Worm (Caenorhabditis elegans) whole organism, mixed stage, embryonic: Measurements from ENCODE around the gene dos-3.

Experiments used
- M03D4.4 ChIP-seq: sonication (generic microtip); optimal IDR thresholded peaks from 2 replicates; lab custom pipeline; 2017; ENCODE audit warnings: mild to moderate bottlenecking, missing genetic modification characterization, missing compliant biosample characterization
- bed-3 ChIP-seq: fragments of 200-800 bp; sonication (Bioruptor generic); optimal IDR thresholded peaks from 3 replicates; lab custom pipeline; 2018; ENCODE audit warnings: mild to moderate bottlenecking, missing genetic modification characterization, moderate library complexity, missing compliant biosample characterization
- blmp-1 ChIP-seq: fragments of 150-350 bp; optimal IDR thresholded peaks from 2 replicates; lab custom pipeline; 2014; ENCODE audit warnings: missing biosample characterization, missing genetic modification characterization
- ceh-39 ChIP-seq: fragments of 150-350 bp; optimal IDR thresholded peaks from 2 replicates; lab custom pipeline; 2014; ENCODE audit warnings: missing biosample characterization, missing genetic modification characterization
- ceh-43 ChIP-seq: fragments of 200-800 bp; sonication (Bioruptor generic); optimal IDR thresholded peaks from 2 replicates; lab custom pipeline; 2018; ENCODE audit warnings: mild to moderate bottlenecking, missing genetic modification characterization, moderate library complexity, missing compliant biosample characterization
- ceh-83 ChIP-seq: fragments of 200-800 bp; sonication (Bioruptor generic); optimal IDR thresholded peaks from 2 replicates; lab custom pipeline; 2018; ENCODE audit warnings: mild to moderate bottlenecking, missing genetic modification characterization, missing compliant biosample characterization
- ces-1 ChIP-seq: fragments of 150-350 bp; optimal IDR thresholded peaks from 2 replicates; lab custom pipeline; 2014; ENCODE audit warnings: missing biosample characterization, missing genetic modification reagents, missing genetic modification characterization
- cnd-1 ChIP-seq: fragments of 200-800 bp; sonication (Bioruptor generic); optimal IDR thresholded peaks from 2 replicates; lab custom pipeline; 2018; ENCODE audit warnings: mild to moderate bottlenecking, missing genetic modification characterization, missing compliant biosample characterization
- elt-1 ChIP-seq: sonication (generic microtip); optimal IDR thresholded peaks from 2 replicates; lab custom pipeline; 2017; ENCODE audit warnings: missing genetic modification characterization, mild to moderate bottlenecking, missing compliant biosample characterization, antibody characterized with exemption, moderate library complexity, borderline replicate concordance; ENCODE audit not compliant: insufficient read depth
- elt-3 ChIP-seq: fragments of 150-350 bp; optimal IDR thresholded peaks from 2 replicates; lab custom pipeline; 2014; ENCODE audit warnings: missing biosample characterization, missing genetic modification characterization
- ham-2 ChIP-seq: fragments of 200-800 bp; sonication (Bioruptor generic); optimal IDR thresholded peaks from 2 replicates; lab custom pipeline; 2018; ENCODE audit warnings: mild to moderate bottlenecking, missing genetic modification characterization, missing compliant biosample characterization
- lin-13 ChIP-seq: fragments of 150-350 bp; optimal IDR thresholded peaks from 2 replicates; lab custom pipeline; 2014; ENCODE audit warnings: missing biosample characterization, missing genetic modification characterization
- lin-32 ChIP-seq: fragments of 200-800 bp; sonication (Bioruptor generic); optimal IDR thresholded peaks from 2 replicates; lab custom pipeline; 2018; ENCODE audit warnings: mild to moderate bottlenecking, missing genetic modification characterization, missing compliant biosample characterization
- lsy-2 ChIP-seq: fragments of 150-350 bp; optimal IDR thresholded peaks from 2 replicates; lab custom pipeline; 2014; ENCODE audit warnings: missing biosample characterization, missing genetic modification characterization
- mab-5 ChIP-seq: fragments of 150-350 bp; optimal IDR thresholded peaks from 2 replicates; lab custom pipeline; 2014; ENCODE audit warnings: missing biosample characterization, missing genetic modification characterization
- mep-1 ChIP-seq: fragments of 150-350 bp; optimal IDR thresholded peaks from 2 replicates; lab custom pipeline; 2017; ENCODE audit warnings: missing biosample characterization, missing genetic modification reagents, missing genetic modification characterization, inconsistent platforms
- mls-2 ChIP-seq: sonication (generic microtip); optimal IDR thresholded peaks from 2 replicates; lab custom pipeline; 2016; ENCODE audit warnings: mild to moderate bottlenecking, missing genetic modification characterization, moderate library complexity, missing compliant biosample characterization
- nhr-12 ChIP-seq: fragments of 150-350 bp; optimal IDR thresholded peaks from 2 replicates; lab custom pipeline; 2014; ENCODE audit warnings: missing biosample characterization, missing genetic modification characterization
- nhr-2 ChIP-seq: fragments of 150-350 bp; optimal IDR thresholded peaks from 2 replicates; lab custom pipeline; 2014; ENCODE audit warnings: missing biosample characterization, missing genetic modification characterization
- nhr-28 ChIP-seq: fragments of 150-350 bp; optimal IDR thresholded peaks from 2 replicates; lab custom pipeline; 2014; ENCODE audit warnings: missing biosample characterization, missing genetic modification characterization
- nhr-76 ChIP-seq: sonication (generic microtip); optimal IDR thresholded peaks from 2 replicates; lab custom pipeline; 2017; ENCODE audit warnings: missing biosample characterization, missing genetic modification characterization
- pha-4 ChIP-seq: fragments of 150-350 bp; optimal IDR thresholded peaks from 2 replicates; lab custom pipeline; 2018; ENCODE audit warnings: missing biosample characterization, missing genetic modification reagents, missing genetic modification characterization
- sem-2 ChIP-seq: fragments of 200-800 bp; sonication (Bioruptor generic); optimal IDR thresholded peaks from 2 replicates; lab custom pipeline; 2018; ENCODE audit warnings: mild to moderate bottlenecking, missing genetic modification characterization, missing compliant biosample characterization
- snpc-4 ChIP-seq: fragments of 150-350 bp; optimal IDR thresholded peaks from 2 replicates; lab custom pipeline; 2014; ENCODE audit warnings: missing biosample characterization, missing genetic modification characterization
- sptf-1 ChIP-seq: sonication (generic microtip); optimal IDR thresholded peaks from 2 replicates; lab custom pipeline; 2017; ENCODE audit warnings: mild to moderate bottlenecking, missing genetic modification characterization, moderate library complexity, missing compliant biosample characterization
- unc-120 ChIP-seq: sonication (generic microtip); optimal IDR thresholded peaks from 2 replicates; lab custom pipeline; 2017; ENCODE audit warnings: missing genetic modification characterization, missing compliant biosample characterization; ENCODE audit not compliant: poor library complexity, severe bottlenecking
- unc-39 ChIP-seq: fragments of 150-350 bp; optimal IDR thresholded peaks from 2 replicates; lab custom pipeline; 2014; ENCODE audit warnings: missing biosample characterization, missing genetic modification characterization
- unc-62 ChIP-seq: fragments of 150-350 bp; optimal IDR thresholded peaks from 2 replicates; lab custom pipeline; 2014; ENCODE audit warnings: missing biosample characterization, missing genetic modification reagents, missing genetic modification characterization
- zip-8 ChIP-seq: fragments of 150-350 bp; optimal IDR thresholded peaks from 2 replicates; lab custom pipeline; 2014; ENCODE audit warnings: missing biosample characterization, missing genetic modification characterization
- ztf-11 ChIP-seq: fragments of 150-350 bp; optimal IDR thresholded peaks from 2 replicates; lab custom pipeline; 2014; ENCODE audit warnings: missing biosample characterization, missing genetic modification characterization

dos-3 gene

ce11 chrIII:872373-872772 is 33.0 kb upstream of the dos-3 start, which contains the start of the genes T24C4.3 and clc-20:
TSS of gene T24C4.3 (minus strand) at chrIII:872473.
TSS of gene clc-20 (plus strand) at chrIII:872583.
- TF ChIP-seq cnd-1 (tag; lab: Kevin White, UChicago) (no peak), mep-1 (no peak), snpc-4 (tag; lab: Kevin White, UChicago) (no peak), ham-2 (no peak), blmp-1 (tag; lab: Kevin White, UChicago) (no peak), nhr-12 (tag; lab: Kevin White, UChicago) (no peak), bed-3 (GFP tag; lab: Kevin White, UChicago) (no peak), mls-2 (tag; lab: Kevin White, UChicago) (no peak), pha-4 (tag; lab: Kevin White, UChicago) (no peak), lsy-2 (tag; lab: Kevin White, UChicago) (no peak), unc-120 (no peak), nhr-28 (no peak), elt-1 (tag; lab: Kevin White, UChicago) (no peak), ceh-39 (no peak), ces-1 (no peak), ztf-11 (tag; lab: Kevin White, UChicago) (no peak)

- TF ChIP-seq ztf-11 (tag; lab: Kevin White, UChicago) (no peak), zip-8 (peak; percentile 67), elt-1 (tag; lab: Kevin White, UChicago) (peak; percentile 49), pha-4 (tag; lab: Kevin White, UChicago) (no peak), lsy-2 (tag; lab: Kevin White, UChicago) (no peak), ham-2 (no peak), sptf-1 (tag; lab: Kevin White, UChicago) (no peak), elt-3 (no peak), snpc-4 (tag; lab: Kevin White, UChicago) (no peak), lin-32 (GFP tag; lab: Kevin White, UChicago) (no peak), mep-1 (peak; percentile 8), nhr-28 (no peak), ceh-39 (peak; percentile 20), ces-1 (no peak), unc-39 (peak; percentile 68), unc-120 (no peak), nhr-12 (tag; lab: Kevin White, UChicago) (no peak), M03D4.4 (tag; lab: Kevin White, UChicago) (no peak), mls-2 (tag; lab: Kevin White, UChicago) (no peak), cnd-1 (tag; lab: Kevin White, UChicago) (peak; percentile 57), nhr-2 (tag; lab: Kevin White, UChicago) (peak; percentile 71), lin-13 (no peak), ceh-43 (GFP tag; lab: Kevin White, UChicago) (no peak), nhr-76 (tag; lab: Kevin White, UChicago) (no peak), sem-2 (GFP tag; lab: Kevin White, UChicago) (no peak), mab-5 (tag; lab: Kevin White, UChicago) (no peak), unc-62 (no peak)
- TF ChIP-seq, all 35 proteins: peak for 7
Measured at ce11 chrIII:870555-870954, 31.2 kb upstream of the dos-3 start.

ce11 chrIII:869869-870268 is 30.5 kb upstream of the dos-3 start, which contains the start of gene T24C4.2:
TSS of gene T24C4.2 (minus strand) at chrIII:869969.
- TF ChIP-seq cnd-1 (tag; lab: Kevin White, UChicago) (peak; percentile 20), mls-2 (tag; lab: Kevin White, UChicago) (no peak), zip-8 (peak; percentile 42), lin-32 (GFP tag; lab: Kevin White, UChicago) (peak; percentile 22), lin-13 (no peak), ceh-39 (peak; percentile 47)

- no peak for TF ChIP-seq ceh-43 (GFP tag; lab: Kevin White, UChicago)
- no peak for TF ChIP-seq ces-1
- no peak for TF ChIP-seq cnd-1 (tag; lab: Kevin White, UChicago)
- TF ChIP-seq sem-2 (GFP tag; lab: Kevin White, UChicago): no peak
- no peak for TF ChIP-seq bed-3 (GFP tag; lab: Kevin White, UChicago)
- peak; percentile 69 for TF ChIP-seq lin-32 (GFP tag; lab: Kevin White, UChicago)
Measured at ce11 chrIII:868866-869265, 29.5 kb upstream of the dos-3 start.

ce11 chrIII:861819-862356 is 22.5 kb upstream of the dos-3 start, which contains the start of gene arx-4:
TSS of gene arx-4 (plus strand) at chrIII:862306.
- TF ChIP-seq ceh-83: no peak
- TF ChIP-seq lsy-2 (tag; lab: Kevin White, UChicago): no peak
- TF ChIP-seq mab-5 (tag; lab: Kevin White, UChicago): no peak
- no peak for TF ChIP-seq ceh-43 (GFP tag; lab: Kevin White, UChicago)
- peak; percentile 93 for TF ChIP-seq ces-1
- TF ChIP-seq blmp-1 (tag; lab: Kevin White, UChicago): no peak
- TF ChIP-seq nhr-28: no peak
